Fruit fly (Drosophila melanogaster) whole organism, wandering third instar larva: ENCODE data around the gene ush.

Experiments used
- CG32264 ChIP-seq: fragments of 200-800 bp; sonication (Bioruptor generic); optimal IDR thresholded peaks from 2 replicates; lab custom pipeline; 2016; ENCODE audit warnings: missing biosample characterization, missing genetic modification characterization
- CrebA ChIP-seq: fragments of 200-800 bp; sonication (Bioruptor generic); optimal IDR thresholded peaks from 2 replicates; lab custom pipeline; 2016; ENCODE audit warnings: missing biosample characterization, mild to moderate bottlenecking, missing genetic modification characterization, borderline replicate concordance
- Dfd ChIP-seq: fragments of >200 bp; optimal IDR thresholded peaks from 2 replicates; lab custom pipeline; 2017; ENCODE audit warnings: missing biosample characterization, missing genetic modification characterization
- GATAd ChIP-seq: sonication (Bioruptor generic); optimal IDR thresholded peaks from 2 replicates; lab custom pipeline; 2016; ENCODE audit warnings: missing biosample characterization, missing genetic modification characterization
- HLH106 ChIP-seq: fragments of 200-800 bp; optimal IDR thresholded peaks from 3 replicates; lab custom pipeline; 2019; ENCODE audit warnings: missing biosample characterization, mild to moderate bottlenecking, missing genetic modification characterization, moderate library complexity
- Vsx2 ChIP-seq: fragments of 200-300, 225-300 bp; sonication (Bioruptor generic); optimal IDR thresholded peaks from 2 replicates; lab custom pipeline; 2018; ENCODE audit warnings: missing biosample characterization, missing genetic modification characterization; ENCODE audit not compliant: partially characterized antibody
- dsf ChIP-seq: sonication (Bioruptor generic); optimal IDR thresholded peaks from 2 replicates; lab custom pipeline; 2016; ENCODE audit warnings: missing biosample characterization, missing genetic modification characterization, borderline replicate concordance
- ey ChIP-seq: fragments of 200-800 bp; sonication (Bioruptor generic); optimal IDR thresholded peaks from 2 replicates; lab custom pipeline; 2016; ENCODE audit warnings: missing biosample characterization, missing genetic modification characterization
- foxo ChIP-seq, 2 experiments: fragments of 200-800 bp; sonication (Bioruptor generic); optimal IDR thresholded peaks; 2 replicates in 1 of 2; 3 replicates in 1 of 2; lab custom pipeline; 2016 to 2017; ENCODE audit warnings: missing biosample characterization in 2 of 2, missing genetic modification characterization in 2 of 2
- jim ChIP-seq: fragments of 175-275, 200-325 bp; sonication (Bioruptor generic); optimal IDR thresholded peaks from 2 replicates; lab custom pipeline; 2016; ENCODE audit warnings: missing biosample characterization, mild to moderate bottlenecking, missing genetic modification characterization
- pan ChIP-seq: fragments of >200 bp; optimal IDR thresholded peaks from 2 replicates; lab custom pipeline; 2017
- psq ChIP-seq: fragments of 200-800 bp; sonication (Bioruptor generic); optimal IDR thresholded peaks from 3 replicates; lab custom pipeline; 2017; ENCODE audit warnings: missing biosample characterization, mild to moderate bottlenecking, missing genetic modification characterization, moderate library complexity
- usp ChIP-seq: fragments of >200 bp; optimal IDR thresholded peaks from 2 replicates; lab custom pipeline; 2017; ENCODE audit warnings: missing biosample characterization, missing genetic modification characterization

DNA sequence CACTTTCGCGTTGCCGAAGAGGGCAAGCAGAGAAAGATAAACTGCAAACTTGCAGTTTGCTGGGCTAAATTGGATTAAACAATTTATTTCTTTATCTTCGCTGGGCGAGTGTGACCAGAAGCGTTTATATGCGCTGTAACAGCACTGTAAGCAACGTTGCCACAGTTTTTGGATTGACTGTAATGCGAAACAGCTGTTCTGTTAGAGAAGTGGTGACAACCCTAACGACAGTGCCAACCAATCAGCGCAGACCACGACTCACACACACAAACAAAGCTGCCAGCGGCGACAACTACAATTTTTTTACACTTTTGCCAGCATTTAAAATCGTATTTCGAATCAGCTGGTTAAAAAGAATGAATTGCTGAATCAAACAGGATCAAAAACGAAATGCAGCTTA is 23.1 kb upstream of the ush start, which contains the start of the genes crq and shv:
- TF ChIP-seq HLH106 (tag; lab: Kevin White, UChicago) (no peak), CrebA (GFP tag; lab: Kevin White, UChicago) (no peak), jim (GFP tag; lab: Kevin White, UChicago) (no peak), pan (lab: Kevin White, UChicago) (no peak), Dfd (GFP tag; lab: Kevin White, UChicago) (no peak), foxo (GFP tag; optimal IDR thresholded peaks at IDR 0.05; lab: Kevin White, UChicago) (no peak), usp (GFP tag; lab: Kevin White, UChicago) (no peak), dsf (GFP tag; lab: Kevin White, UChicago) (no peak), psq (no peak), GATAd (GFP tag; lab: Kevin White, UChicago) (no peak), Vsx2 (no peak), ey (GFP tag; lab: Kevin White, UChicago) (no peak), CG32264 (no peak)
